Worm (Caenorhabditis elegans): ENCODE measurements around the gene C55B6.1.

DNA sequence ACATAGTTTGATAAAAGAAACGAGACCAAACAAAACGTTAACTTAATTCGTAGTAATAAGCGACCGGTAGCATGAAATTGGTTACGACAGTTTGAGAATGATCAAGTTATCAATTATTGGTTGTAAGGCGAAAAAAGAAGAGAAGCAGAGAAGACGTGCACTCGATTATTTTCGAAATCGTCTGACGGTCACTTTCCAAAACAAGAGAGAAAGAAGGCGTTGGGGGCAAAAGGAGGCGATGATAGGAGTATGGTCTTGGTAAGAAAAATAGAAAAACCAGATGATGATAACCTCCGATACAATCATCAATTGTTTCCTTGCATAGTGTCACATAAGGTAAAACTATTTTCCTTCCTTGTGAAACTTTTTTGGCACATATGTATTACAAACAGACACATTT lies 42.7 kb upstream of the C55B6.1 start:
- TF ChIP-seq nhr-237 (tag; optimal IDR thresholded peaks at IDR 0.05) = no peak
- TF ChIP-seq fkh-10 (GFP tag; optimal IDR thresholded peaks at IDR 0.05) = no peak
- no peak for TF ChIP-seq lin-15B (tag; optimal IDR thresholded peaks at IDR 0.05)
- no peak for TF ChIP-seq skn-1 (tag; optimal IDR thresholded peaks at IDR 0.05)
- TF ChIP-seq egl-27 (tag; optimal IDR thresholded peaks at IDR 0.05) = no peak
- TF ChIP-seq unc-130 (GFP tag; optimal IDR thresholded peaks at IDR 0.05) = no peak
- TF ChIP-seq egl-43 (GFP tag; IDR thresholded peaks at IDR 0.05) = no peak

Measured in whole organism, L4 larva.